Fruit fly (Drosophila melanogaster) whole organism, embryonic: ENCODE results near the gene CG9133.
A peak's percentile ranks its signal among the peaks of the same experiment; 100 is the strongest.

Experiments
- Ada2b ChIP-seq: fragments of 200-800 bp; sonication (Bioruptor generic); IDR thresholded peaks from 2 replicates; pipeline ENCODE4 v1.3.6; 2022; ENCODE audit warnings: missing biosample characterization, missing genetic modification characterization
- CG14860 ChIP-seq: fragments of 200-800 bp; sonication (Bioruptor generic); IDR thresholded peaks from 3 replicates; pipeline ENCODE4 v1.3.6; 2022; ENCODE audit warnings: missing biosample characterization, missing genetic modification characterization; ENCODE audit not compliant: partially characterized antibody
- CG16813 ChIP-seq: fragments of 200-800 bp; sonication (Bioruptor generic); IDR thresholded peaks from 3 replicates; pipeline ENCODE4 v1.3.6; 2022; ENCODE audit warnings: missing biosample characterization, missing genetic modification characterization; ENCODE audit not compliant: partially characterized antibody
- CG17328 ChIP-seq: fragments of 200-800 bp; sonication (Bioruptor generic); IDR thresholded peaks from 2 replicates; pipeline ENCODE4 v1.3.6; 2022; ENCODE audit warnings: missing biosample characterization, missing genetic modification characterization
- CG17385 ChIP-seq: fragments of 200-800 bp; sonication (Bioruptor generic); optimal IDR thresholded peaks from 3 replicates; lab custom pipeline; 2018; ENCODE audit warnings: missing biosample characterization, mild to moderate bottlenecking, missing genetic modification characterization
- CG31441 ChIP-seq: fragments of 200-800 bp; sonication (Bioruptor generic); IDR thresholded peaks from 2 replicates; pipeline ENCODE4 v1.3.6; 2022; ENCODE audit warnings: missing biosample characterization, missing genetic modification characterization
- CG32767 ChIP-seq: fragments of 200-800 bp; sonication (Bioruptor generic); IDR thresholded peaks from 2 replicates; pipeline ENCODE4 v1.3.6; 2022; ENCODE audit warnings: missing biosample characterization, missing genetic modification characterization
- CG32772 ChIP-seq: fragments of 200-800 bp; sonication (Bioruptor generic); IDR thresholded peaks from 2 replicates; pipeline ENCODE4 v1.3.6; 2022; ENCODE audit warnings: missing biosample characterization, missing genetic modification characterization
- CG33213 ChIP-seq: fragments of 200-800 bp; sonication (Bioruptor generic); optimal IDR thresholded peaks from 3 replicates; lab custom pipeline; 2016; ENCODE audit warnings: missing biosample characterization, missing genetic modification characterization
- CG34224 ChIP-seq: fragments of 200-800 bp; sonication (Bioruptor generic); IDR thresholded peaks from 3 replicates; pipeline ENCODE4 v1.3.6; 2022; ENCODE audit warnings: missing biosample characterization, missing genetic modification characterization; ENCODE audit not compliant: partially characterized antibody
- CG4360 ChIP-seq: fragments of 200-800 bp; sonication (Bioruptor generic); IDR thresholded peaks from 2 replicates; pipeline ENCODE4 v1.3.6; 2022; ENCODE audit warnings: missing biosample characterization, missing genetic modification characterization
- CG6654 ChIP-seq: fragments of 200-800 bp; sonication (Bioruptor generic); optimal IDR thresholded peaks from 2 replicates; lab custom pipeline; 2017; ENCODE audit warnings: missing biosample characterization, mild to moderate bottlenecking, missing genetic modification characterization
- CG6765 ChIP-seq: fragments of 200-800 bp; sonication (Bioruptor generic); optimal IDR thresholded peaks from 3 replicates; lab custom pipeline; 2017; ENCODE audit warnings: missing biosample characterization, mild to moderate bottlenecking, missing genetic modification characterization
- CG7839 ChIP-seq: fragments of 200-800 bp; sonication (Bioruptor generic); optimal IDR thresholded peaks from 3 replicates; lab custom pipeline; 2018; ENCODE audit warnings: missing biosample characterization, mild to moderate bottlenecking, missing genetic modification characterization, moderate library complexity
- CoRest ChIP-seq: fragments of 200-800 bp; sonication (Bioruptor generic); optimal IDR thresholded peaks from 3 replicates; lab custom pipeline; 2018; ENCODE audit warnings: missing biosample characterization, mild to moderate bottlenecking, missing genetic modification characterization, moderate library complexity
- Dp ChIP-seq: fragments of 200-800 bp; sonication (Bioruptor generic); optimal IDR thresholded peaks from 2 replicates; lab custom pipeline; 2018; ENCODE audit warnings: missing biosample characterization, mild to moderate bottlenecking, missing genetic modification characterization, moderate library complexity
- E2f1 ChIP-seq: fragments of 200-800 bp; sonication (Bioruptor generic); IDR thresholded peaks from 2 replicates; pipeline ENCODE4 v1.3.6; 2022; ENCODE audit warnings: missing biosample characterization, missing genetic modification characterization
- Ets97D ChIP-seq: fragments of 200-800 bp; sonication (Bioruptor generic); optimal IDR thresholded peaks from 3 replicates; lab custom pipeline; 2016; ENCODE audit warnings: missing biosample characterization, missing genetic modification characterization
- GATAe ChIP-seq: fragments of 200-800 bp; sonication (Bioruptor generic); conservative IDR thresholded peaks from 2 replicates; pipeline ENCODE4 v1.3.6; 2022; ENCODE audit warnings: missing biosample characterization, missing genetic modification characterization
- HHEX ChIP-seq: fragments of 200-800 bp; sonication (Bioruptor generic); optimal IDR thresholded peaks from 3 replicates; lab custom pipeline; 2017; ENCODE audit warnings: missing biosample characterization, mild to moderate bottlenecking, missing genetic modification characterization, missing genetic modification reagents
- Hand ChIP-seq: fragments of 200-800 bp; sonication (Bioruptor generic); optimal IDR thresholded peaks from 2 replicates; lab custom pipeline; 2017; ENCODE audit warnings: mild to moderate bottlenecking, missing biosample characterization, missing genetic modification reagents, missing genetic modification characterization
- HmgD ChIP-seq: fragments of 200-800 bp; sonication (Bioruptor generic); optimal IDR thresholded peaks from 3 replicates; lab custom pipeline; 2016; ENCODE audit warnings: missing biosample characterization, missing genetic modification characterization
- Hmx ChIP-seq: fragments of 200-800 bp; sonication (Bioruptor generic); optimal IDR thresholded peaks from 2 replicates; lab custom pipeline; 2016; ENCODE audit warnings: missing biosample characterization, missing genetic modification characterization
- Lim3 ChIP-seq: fragments of 200-800 bp; sonication (Bioruptor generic); IDR thresholded peaks from 2 replicates; pipeline ENCODE4 v1.3.6; 2022; ENCODE audit warnings: missing biosample characterization, missing genetic modification characterization
- MESR4 ChIP-seq: fragments of 200-800 bp; sonication (Bioruptor generic); optimal IDR thresholded peaks from 2 replicates; lab custom pipeline; 2018; ENCODE audit warnings: missing biosample characterization, mild to moderate bottlenecking, missing genetic modification characterization, moderate library complexity
- Max ChIP-seq: fragments of 200-800 bp; sonication (Bioruptor generic); optimal IDR thresholded peaks from 2 replicates; lab custom pipeline; 2016; ENCODE audit warnings: missing biosample characterization, mild to moderate bottlenecking, missing genetic modification characterization
- Myb ChIP-seq: fragments of 200-800 bp; sonication (Bioruptor generic); optimal IDR thresholded peaks from 2 replicates; lab custom pipeline; 2016; ENCODE audit warnings: missing biosample characterization, missing genetic modification characterization
- NC2α ChIP-seq: fragments of 200-800 bp; sonication (Bioruptor generic); optimal IDR thresholded peaks from 2 replicates; lab custom pipeline; 2016; ENCODE audit warnings: missing biosample characterization, missing genetic modification characterization
- Opbp ChIP-seq: fragments of 200-800 bp; sonication (Bioruptor generic); IDR thresholded peaks from 3 replicates; pipeline ENCODE4 v1.3.6; 2022; ENCODE audit warnings: missing biosample characterization, missing genetic modification characterization; ENCODE audit not compliant: partially characterized antibody
- Ptx1 ChIP-seq: fragments of 200-800 bp; sonication (Bioruptor generic); IDR thresholded peaks from 2 replicates; pipeline ENCODE4 v1.3.6; 2022; ENCODE audit warnings: missing biosample characterization, missing genetic modification characterization
- YL-1 ChIP-seq: fragments of 200-800 bp; sonication (Bioruptor generic); optimal IDR thresholded peaks from 3 replicates; lab custom pipeline; 2017; ENCODE audit warnings: missing biosample characterization, mild to moderate bottlenecking, missing genetic modification characterization
- al ChIP-seq: fragments of 200-800 bp; sonication (Bioruptor generic); IDR thresholded peaks from 2 replicates; pipeline ENCODE4 v1.3.6; 2022; ENCODE audit warnings: missing biosample characterization, missing genetic modification characterization
- chif ChIP-seq, 2 experiments: fragments of 200-800 bp; sonication (Bioruptor generic); optimal IDR thresholded peaks; 3 replicates each; lab custom pipeline; 2016; ENCODE audit warnings: missing biosample characterization in 2 of 2, missing genetic modification characterization in 2 of 2
- chinmo ChIP-seq: fragments of 200-800 bp; sonication (Bioruptor generic); IDR thresholded peaks from 4 replicates; pipeline ENCODE4 v1.3.6; 2022; ENCODE audit warnings: missing biosample characterization, missing genetic modification characterization; ENCODE audit not compliant: partially characterized antibody
- dimm ChIP-seq: fragments of 200-800 bp; sonication (Bioruptor generic); IDR thresholded peaks from 2 replicates; pipeline ENCODE4 v1.3.6; 2022; ENCODE audit warnings: missing biosample characterization, missing genetic modification characterization
- disco-r ChIP-seq: fragments of 200-800 bp; sonication (Bioruptor generic); optimal IDR thresholded peaks from 2 replicates; lab custom pipeline; 2016; ENCODE audit warnings: missing biosample characterization, missing genetic modification characterization
- emc ChIP-seq: fragments of 200-800 bp; sonication (Bioruptor generic); optimal IDR thresholded peaks from 2 replicates; lab custom pipeline; 2016; ENCODE audit warnings: missing biosample characterization, missing genetic modification characterization
- en ChIP-seq: fragments of 200-800 bp; sonication (Bioruptor generic); optimal IDR thresholded peaks from 2 replicates; lab custom pipeline; 2016; ENCODE audit warnings: missing biosample characterization, missing genetic modification characterization
- fru ChIP-seq: fragments of >200 bp; optimal IDR thresholded peaks from 2 replicates; lab custom pipeline; 2017
- ftz-f1 ChIP-seq: fragments of 200-800 bp; sonication (Bioruptor generic); optimal IDR thresholded peaks from 2 replicates; lab custom pipeline; 2016; ENCODE audit warnings: missing biosample characterization, missing genetic modification characterization
- gce ChIP-seq: fragments of 200-800 bp; sonication (Bioruptor generic); IDR thresholded peaks from 3 replicates; pipeline ENCODE4 v1.3.6; 2022; ENCODE audit warnings: missing biosample characterization, missing genetic modification characterization
- grau ChIP-seq: fragments of 200-800 bp; optimal IDR thresholded peaks from 3 replicates; lab custom pipeline; 2019; ENCODE audit warnings: missing biosample characterization, mild to moderate bottlenecking, missing genetic modification characterization, moderate library complexity
- hb ChIP-seq: fragments of 200-800 bp; sonication (Bioruptor generic); IDR thresholded peaks from 3 replicates; pipeline ENCODE4 v1.3.6; 2022; ENCODE audit warnings: missing biosample characterization, missing genetic modification characterization; ENCODE audit not compliant: partially characterized antibody
- her ChIP-seq: fragments of 200-800 bp; sonication (Bioruptor generic); optimal IDR thresholded peaks from 2 replicates; lab custom pipeline; 2016; ENCODE audit warnings: missing biosample characterization, missing genetic modification characterization
- ind ChIP-seq: fragments of 200-800 bp; sonication (Bioruptor generic); optimal IDR thresholded peaks from 3 replicates; lab custom pipeline; 2016; ENCODE audit warnings: missing biosample characterization, missing genetic modification characterization
- lmd ChIP-seq: fragments of 200-800 bp; sonication (Bioruptor generic); IDR thresholded peaks from 2 replicates; pipeline ENCODE4 v1.3.6; 2022; ENCODE audit warnings: missing biosample characterization, missing genetic modification characterization
- p53 ChIP-seq: fragments of 200-800 bp; sonication (Bioruptor generic); optimal IDR thresholded peaks from 2 replicates; lab custom pipeline; 2016; ENCODE audit warnings: missing biosample characterization, missing genetic modification characterization
- sc ChIP-seq, 3 experiments: fragments of >200 bp in 2 of 3; fragments of 200-800 bp in 1 of 3; sonication (Bioruptor generic) in 1 of 3; optimal IDR thresholded peaks; 2 replicates in 2 of 3; 3 replicates in 1 of 3; lab custom pipeline; 2017; ENCODE audit warnings: mild to moderate bottlenecking in 1 of 3, missing biosample characterization in 1 of 3, missing genetic modification characterization in 1 of 3, missing genetic modification reagents in 1 of 3
- shn ChIP-seq: fragments of 200-800 bp; sonication (Bioruptor generic); optimal IDR thresholded peaks from 3 replicates; lab custom pipeline; 2016; ENCODE audit warnings: missing biosample characterization, missing genetic modification characterization
- slou ChIP-seq: fragments of 200-800 bp; sonication (Bioruptor generic); optimal IDR thresholded peaks from 3 replicates; lab custom pipeline; 2016; ENCODE audit warnings: missing biosample characterization, missing genetic modification characterization
- sr ChIP-seq: fragments of 200-800 bp; sonication (Bioruptor generic); IDR thresholded peaks from 3 replicates; pipeline ENCODE4 v1.3.6; 2022; ENCODE audit warnings: missing biosample characterization, missing genetic modification characterization
- tgo ChIP-seq: fragments of 200-800 bp; sonication (Bioruptor generic); IDR thresholded peaks from 3 replicates; pipeline ENCODE4 v1.3.6; 2022; ENCODE audit warnings: missing biosample characterization, missing genetic modification characterization
- tin ChIP-seq: fragments of 200-800 bp; sonication (Bioruptor generic); optimal IDR thresholded peaks from 3 replicates; lab custom pipeline; 2016; ENCODE audit warnings: missing biosample characterization, missing genetic modification characterization
- wor ChIP-seq: fragments of 200-800 bp; sonication (Bioruptor generic); IDR thresholded peaks from 2 replicates; pipeline ENCODE4 v1.3.6; 2022; ENCODE audit warnings: missing biosample characterization, missing genetic modification characterization

The CG9133 gene

DNA sequence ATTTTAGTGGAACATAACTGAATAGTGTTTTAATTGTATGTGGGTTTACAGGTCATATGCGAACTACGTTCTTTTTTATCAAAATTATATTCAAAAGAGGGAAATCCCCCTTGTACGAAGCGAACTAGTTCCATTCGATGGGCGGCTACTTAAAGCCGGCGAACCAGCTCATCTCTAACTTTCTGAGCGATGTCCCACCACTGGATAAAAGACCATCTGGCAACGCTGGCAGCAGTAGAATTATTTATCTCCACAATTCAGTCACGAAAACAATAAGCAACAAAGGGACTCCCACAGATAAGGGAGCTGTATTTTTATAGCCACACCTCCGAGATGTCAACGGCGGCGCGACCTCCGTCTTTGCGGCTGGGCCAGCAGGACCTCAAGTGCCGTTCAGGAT, 43.9 kb downstream of the CG9133 start, which contains the start of gene Rabex-5 (continued):
- TF ChIP-seq her (GFP tag; lab: Kevin White, UChicago): peak; percentile 65
- TF ChIP-seq CG16813 (GFP tag; lab: Robert Waterston, UW): peak; percentile 80
- no peak for TF ChIP-seq CG32772 (GFP tag; lab: Robert Waterston, UW)
- peak; percentile 36 for TF ChIP-seq grau
- no peak for TF ChIP-seq CG6765 (GFP tag; lab: Kevin White, UChicago)
- no peak for TF ChIP-seq fru
- TF ChIP-seq Hmx (GFP tag; lab: Kevin White, UChicago): no peak
- peak; percentile 0 for TF ChIP-seq ftz-f1 (GFP tag; lab: Kevin White, UChicago)
- peak; percentile 27 for TF ChIP-seq HHEX (GFP tag; lab: Kevin White, UChicago)
- peak; percentile 89 for TF ChIP-seq Opbp (GFP tag; lab: Robert Waterston, UW)
- peak; percentile 53; the same call in 2 of the 3 replicates for TF ChIP-seq CG14860
- TF ChIP-seq CG17385: no peak
- no peak for TF ChIP-seq CG7839 (tag; lab: Kevin White, UChicago)
- TF ChIP-seq slou (GFP tag; lab: Kevin White, UChicago): peak; percentile 13
- TF ChIP-seq CoRest (tag; lab: Kevin White, UChicago): peak; percentile 94
- TF ChIP-seq CG32767 (GFP tag; lab: Robert Waterston, UW): no peak
- peak; percentile 68 for TF ChIP-seq p53
- peak; percentile 34 for TF ChIP-seq shn
- TF ChIP-seq Ets97D: peak; percentile 63
- peak; percentile 93 for TF ChIP-seq CG33213
- TF ChIP-seq disco-r: no peak
- TF ChIP-seq GATAe: no peak
- TF ChIP-seq tin (GFP tag; lab: Kevin White, UChicago): peak; percentile 48
- no peak for TF ChIP-seq sr (GFP tag; lab: Robert Waterston, UW)
- TF ChIP-seq E2f1 (GFP tag; lab: Robert Waterston, UW): no peak
- TF ChIP-seq HmgD: peak; percentile 53
- TF ChIP-seq lmd (GFP tag; lab: Robert Waterston, UW): peak; percentile 15; the same call in 1 of the 2 replicates
- TF ChIP-seq emc (GFP tag; lab: Kevin White, UChicago): no peak
- TF ChIP-seq CG34224: peak; percentile 78
- TF ChIP-seq chif (GFP tag; optimal IDR thresholded peaks at IDR 0.05; lab: Kevin White, UChicago): peak in 1 of 2 experiments; percentile 29
- peak; percentile 8 for TF ChIP-seq NC2α
- 0 out of 4 replicates have a peak, but pooled peaks have one; percentile 15 for TF ChIP-seq chinmo (GFP tag; lab: Robert Waterston, UW)
- TF ChIP-seq ind (GFP tag; lab: Kevin White, UChicago): peak; percentile 4
- TF ChIP-seq Dp: peak; percentile 67
- TF ChIP-seq YL-1: peak; percentile 62
- peak; percentile 79 for TF ChIP-seq MESR4
- TF ChIP-seq CG17328 (GFP tag; lab: Robert Waterston, UW): no peak
- peak; percentile 21; the same call in 1 of the 2 replicates for TF ChIP-seq Ptx1 (GFP tag; lab: Robert Waterston, UW)
- peak; percentile 46 for TF ChIP-seq Myb (GFP tag; lab: Kevin White, UChicago)
- TF ChIP-seq en (GFP tag; lab: Kevin White, UChicago): no peak
- TF ChIP-seq, all 482 proteins: peak for 160

DNA sequence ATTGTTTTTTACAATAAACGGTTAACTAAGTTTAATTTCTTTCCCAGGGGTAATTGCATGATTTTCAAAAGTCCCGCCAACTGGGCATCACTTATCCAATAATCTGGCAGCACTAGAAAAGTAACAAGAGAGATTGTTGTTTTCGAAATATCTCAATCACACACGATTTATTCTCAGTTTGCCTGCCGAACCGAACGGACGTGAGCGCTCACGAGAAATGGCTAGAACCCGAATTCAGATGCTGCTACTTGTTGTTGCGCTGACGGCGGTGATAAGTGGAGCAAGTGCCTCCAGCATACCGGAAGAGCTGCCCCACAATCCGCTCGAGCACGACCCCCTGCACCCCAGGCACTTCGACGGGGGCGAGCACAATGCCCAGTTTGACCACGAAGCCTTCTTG, 46.7 kb downstream of the CG9133 start, which contains the start of gene scf:
scf (plus strand) TSS at position 164 of the 400 bp plus-strand sequence.
- TF ChIP-seq Lim3 (GFP tag; lab: Robert Waterston, UW) (no peak), sc (optimal IDR thresholded peaks at IDR 0.05; lab: Kevin White, UChicago) (no peak), sc (GFP tag; optimal IDR thresholded peaks at IDR 0.05; lab: Kevin White, UChicago) (no peak), Hand (no peak), wor (GFP tag; lab: Robert Waterston, UW) (no peak), hb (GFP tag; lab: Robert Waterston, UW) (no peak), gce (GFP tag; lab: Robert Waterston, UW) (no peak; the same call in 2 of the 3 replicates), CG14860 (no peak), CG6654 (GFP tag; lab: Kevin White, UChicago) (no peak), dimm (GFP tag; lab: Robert Waterston, UW) (no peak), Max (GFP tag; lab: Kevin White, UChicago) (no peak), Ada2b (no peak), al (GFP tag; lab: Robert Waterston, UW) (no peak), CG31441 (GFP tag; lab: Robert Waterston, UW) (no peak), CG4360 (GFP tag; lab: Robert Waterston, UW) (peak; percentile 53; the same call in 1 of the 2 replicates), tgo (no peak)
